Fruit fly (Drosophila melanogaster) Kc167 (cell line): ENCODE results near the gene Blm.

Experiments
- Myc ChIP-seq: fragments of >200 bp; optimal IDR thresholded peaks from 2 replicates; lab custom pipeline; 2017; ENCODE audit warnings: missing external identifiers
- h ChIP-seq: fragments of >200 bp; optimal IDR thresholded peaks from 3 replicates; lab custom pipeline; 2018; ENCODE audit warnings: missing external identifiers
- insv ChIP-seq: fragments of >200 bp; optimal IDR thresholded peaks from 3 replicates; lab custom pipeline; 2018; ENCODE audit warnings: missing external identifiers
- psq ChIP-seq: fragments of >200 bp; optimal IDR thresholded peaks from 2 replicates; lab custom pipeline; 2017; ENCODE audit warnings: missing external identifiers

- no peak for TF ChIP-seq psq
- TF ChIP-seq insv (lab: Kevin White, UChicago) = no peak
- no peak for TF ChIP-seq h (lab: Kevin White, UChicago)
- no peak for TF ChIP-seq Myc (lab: Kevin White, UChicago)
Observed at dm6 chr3R:11721593-11721992, 20.0 kb downstream of the Blm start, which contains the start of gene CG12594.
